Fruit fly (Drosophila melanogaster) whole organism, adult: ENCODE results near the gene CG12590.

Experiments
- CG11617 ChIP-seq: fragments of 200-800 bp; sonication (Bioruptor generic); optimal IDR thresholded peaks from 2 replicates; lab custom pipeline; 2017; ENCODE audit warnings: mild to moderate bottlenecking, missing biosample characterization, missing genetic modification reagents, missing genetic modification characterization
- Clk ChIP-seq: fragments of 200-800 bp; sonication (Bioruptor generic); optimal IDR thresholded peaks from 2 replicates; lab custom pipeline; 2017; ENCODE audit warnings: missing biosample characterization, missing genetic modification characterization
- cnc ChIP-seq, 2 experiments: fragments of >200 bp; optimal IDR thresholded peaks; 2 replicates each; lab custom pipeline; 2017
- tj ChIP-seq: fragments of 200-800 bp; sonication (Bioruptor generic); optimal IDR thresholded peaks from 3 replicates; lab custom pipeline; 2017; ENCODE audit warnings: missing biosample characterization, mild to moderate bottlenecking, missing genetic modification characterization, moderate library complexity

DNA sequence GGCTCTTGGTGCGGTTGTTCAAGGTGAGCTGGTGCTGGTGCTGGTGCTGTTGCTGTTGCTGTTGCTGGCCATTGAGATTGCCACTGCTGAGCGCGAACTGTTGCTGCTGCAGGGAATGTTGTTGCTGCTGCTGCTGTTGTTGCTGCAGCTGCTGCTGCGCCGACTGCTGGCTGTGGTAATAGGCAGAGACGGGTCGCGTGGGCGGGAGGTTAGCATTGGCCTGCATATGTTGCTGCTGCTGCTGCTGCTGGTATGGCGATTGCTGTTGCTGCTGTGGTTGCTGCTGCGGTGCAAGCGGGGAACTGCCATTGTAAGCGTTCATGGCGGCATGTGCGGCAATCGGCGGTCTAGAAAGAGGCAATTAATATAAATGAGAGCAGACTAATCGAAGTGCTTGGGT is 16.5 kb downstream of the CG12590 start:
- no peak for TF ChIP-seq CG11617 (GFP tag; lab: Kevin White, UChicago)
- TF ChIP-seq tj = no peak
- no peak for TF ChIP-seq cnc (optimal IDR thresholded peaks at IDR 0.05; lab: Kevin White, UChicago)
- TF ChIP-seq Clk (GFP tag; lab: Kevin White, UChicago) = no peak
